Worm (Caenorhabditis elegans) whole organism, L1 larva: ENCODE data around the gene C33C12.7.

Source experiments
- blmp-1 ChIP-seq: fragments of 150-350 bp; optimal IDR thresholded peaks from 2 replicates; lab custom pipeline; 2014; ENCODE audit warnings: missing biosample characterization, missing genetic modification characterization
- ceh-8 ChIP-seq: fragments of 200-800 bp; sonication (Bioruptor generic); optimal IDR thresholded peaks from 2 replicates; lab custom pipeline; 2018; ENCODE audit warnings: mild to moderate bottlenecking, missing genetic modification characterization, moderate library complexity, missing compliant biosample characterization
- ceh-82 ChIP-seq, 3 experiments: fragments of 150-350 bp in 1 of 3; sonication (generic microtip) in 2 of 3; optimal IDR thresholded peaks; 2 replicates each; lab custom pipeline; 2014 to 2017; ENCODE audit warnings: missing biosample characterization in 3 of 3, missing genetic modification characterization in 3 of 3
- ceh-88 ChIP-seq: fragments of 200-800 bp; sonication (Bioruptor generic); IDR thresholded peaks from 2 replicates; pipeline ENCODE4 v1.3.6; 2022; ENCODE audit warnings: missing genetic modification characterization, missing compliant biosample characterization
- dpl-1 ChIP-seq, 3 experiments: fragments of 150-350 bp in 2 of 3; sonication (generic microtip) in 1 of 3; optimal IDR thresholded peaks; 2 replicates each; lab custom pipeline; 2014 to 2017; ENCODE audit warnings: missing biosample characterization in 3 of 3, missing genetic modification characterization in 3 of 3, missing genetic modification reagents in 3 of 3
- dsc-1 ChIP-seq: sonication (generic microtip); optimal IDR thresholded peaks from 2 replicates; lab custom pipeline; 2016; ENCODE audit warnings: mild to moderate bottlenecking, missing genetic modification characterization, missing compliant biosample characterization
- efl-1 ChIP-seq, 4 experiments: fragments of 150-350 bp; optimal IDR thresholded peaks in 3 of 4; peaks in 1 of 4; 1 replicate in 1 of 4; 2 replicates in 3 of 4; lab custom pipeline; 2014; ENCODE audit warnings: missing biosample characterization in 2 of 4, missing genetic modification characterization in 2 of 4, missing genetic modification reagents in 2 of 4
- egl-27 ChIP-seq, 2 experiments: fragments of 150-350 bp in 1 of 2; sonication (generic microtip); optimal IDR thresholded peaks; 3 replicates each; lab custom pipeline; 2017 to 2018; ENCODE audit warnings: missing biosample characterization in 2 of 2, missing genetic modification characterization in 2 of 2, missing genetic modification reagents in 2 of 2
- elt-2 ChIP-seq: sonication (generic microtip); optimal IDR thresholded peaks from 2 replicates; lab custom pipeline; 2016; ENCODE audit warnings: missing genetic modification characterization, mild to moderate bottlenecking, inconsistent platforms, missing compliant biosample characterization, missing genetic modification reagents
- fos-1 ChIP-seq: fragments of 150-350 bp; optimal IDR thresholded peaks from 2 replicates; lab custom pipeline; 2014; ENCODE audit warnings: missing biosample characterization, missing genetic modification characterization
- grh-1 ChIP-seq: fragments of 200-800 bp; sonication (Bioruptor generic); IDR thresholded peaks from 2 replicates; pipeline ENCODE4 v1.3.6; 2022; ENCODE audit warnings: missing genetic modification reagents, missing genetic modification characterization, missing compliant biosample characterization
- hlh-17 ChIP-seq: fragments of 200-800 bp; sonication (Bioruptor generic); optimal IDR thresholded peaks from 2 replicates; lab custom pipeline; 2018; ENCODE audit warnings: missing genetic modification characterization, mild to moderate bottlenecking, missing compliant biosample characterization, moderate library complexity, borderline replicate concordance
- hpl-2 ChIP-seq: fragments of 150-350 bp; optimal IDR thresholded peaks from 2 replicates; lab custom pipeline; 2014; ENCODE audit warnings: missing biosample characterization, missing genetic modification reagents, missing genetic modification characterization
- lin-14 ChIP-seq: fragments of 200-800 bp; sonication (Bioruptor generic); optimal IDR thresholded peaks from 2 replicates; lab custom pipeline; 2018; ENCODE audit warnings: mild to moderate bottlenecking, missing genetic modification characterization, moderate library complexity, missing compliant biosample characterization
- lin-15B ChIP-seq: fragments of 150-350 bp; sonication (generic microtip); optimal IDR thresholded peaks from 3 replicates; lab custom pipeline; 2014; ENCODE audit warnings: missing biosample characterization, missing genetic modification characterization
- lin-35 ChIP-seq, 2 experiments: fragments of 150-350 bp; optimal IDR thresholded peaks; 2 replicates each; lab custom pipeline; 2014; ENCODE audit warnings: missing biosample characterization in 2 of 2, missing genetic modification characterization in 2 of 2, missing genetic modification reagents in 2 of 2
- lir-3 ChIP-seq: sonication (generic microtip); optimal IDR thresholded peaks from 2 replicates; lab custom pipeline; 2016; ENCODE audit warnings: mild to moderate bottlenecking, missing genetic modification characterization, moderate library complexity, missing compliant biosample characterization; ENCODE audit not compliant: poor library complexity
- lsy-2 ChIP-seq, 2 experiments: fragments of 150-350 bp; optimal IDR thresholded peaks; 2 replicates each; lab custom pipeline; 2014; ENCODE audit warnings: missing biosample characterization in 2 of 2, missing genetic modification characterization in 2 of 2
- mdl-1 ChIP-seq, 2 experiments: fragments of 150-350 bp; optimal IDR thresholded peaks; 2 replicates each; lab custom pipeline; 2014 to 2017; ENCODE audit warnings: missing biosample characterization in 2 of 2, missing genetic modification characterization in 2 of 2, inconsistent platforms in 1 of 2
- nhr-19 ChIP-seq: fragments of 200-800 bp; sonication (Bioruptor generic); conservative IDR thresholded peaks from 2 replicates; pipeline ENCODE4 v1.3.6; 2022; ENCODE audit warnings: missing genetic modification characterization, missing compliant biosample characterization
- nhr-28 ChIP-seq: fragments of 150-350 bp; optimal IDR thresholded peaks from 2 replicates; lab custom pipeline; 2014; ENCODE audit warnings: missing biosample characterization, missing genetic modification characterization
- nhr-85 ChIP-seq: sonication (generic microtip); peaks from one replicate; lab custom pipeline; 2016; ENCODE audit warnings: missing genetic modification characterization, inconsistent platforms, missing compliant biosample characterization
- pag-3 ChIP-seq: sonication (generic microtip); optimal IDR thresholded peaks from 2 replicates; lab custom pipeline; 2017; ENCODE audit warnings: missing genetic modification characterization, mild to moderate bottlenecking, missing compliant biosample characterization, antibody characterized with exemption, borderline replicate concordance; ENCODE audit not compliant: insufficient read depth
- pax-3 ChIP-seq: fragments of 200-800 bp; sonication (Bioruptor generic); optimal IDR thresholded peaks from 2 replicates; lab custom pipeline; 2018; ENCODE audit warnings: mild to moderate bottlenecking, missing genetic modification characterization, moderate library complexity, missing compliant biosample characterization
- rnt-1 ChIP-seq: sonication (generic microtip); optimal IDR thresholded peaks from 2 replicates; lab custom pipeline; 2016; ENCODE audit warnings: mild to moderate bottlenecking, missing genetic modification characterization, moderate library complexity, missing compliant biosample characterization
- skn-1 ChIP-seq: fragments of 150-350 bp; optimal IDR thresholded peaks from 2 replicates; lab custom pipeline; 2014; ENCODE audit warnings: missing biosample characterization, missing genetic modification characterization
- snpc-4 ChIP-seq: fragments of 150-350 bp; optimal IDR thresholded peaks from 2 replicates; lab custom pipeline; 2014; ENCODE audit warnings: missing biosample characterization, missing genetic modification characterization
- sox-4 ChIP-seq: sonication (generic microtip); optimal IDR thresholded peaks from 2 replicates; lab custom pipeline; 2016; ENCODE audit warnings: missing genetic modification characterization, missing compliant biosample characterization
- swsn-7 ChIP-seq: sonication (generic microtip); optimal IDR thresholded peaks from 2 replicates; lab custom pipeline; 2016; ENCODE audit warnings: missing genetic modification characterization, missing compliant biosample characterization
- tbx-2 ChIP-seq: sonication (generic microtip); optimal IDR thresholded peaks from 2 replicates; lab custom pipeline; 2016; ENCODE audit warnings: missing genetic modification characterization, missing compliant biosample characterization
- tlp-1 ChIP-seq: fragments of 150-350 bp; optimal IDR thresholded peaks from 2 replicates; lab custom pipeline; 2014; ENCODE audit warnings: missing biosample characterization, missing genetic modification characterization
- unc-98 ChIP-seq: fragments of 200-800 bp; sonication (Bioruptor generic); IDR thresholded peaks from 2 replicates; pipeline ENCODE4 v1.3.6; 2022; ENCODE audit warnings: missing genetic modification characterization, missing compliant biosample characterization
- vab-15 ChIP-seq: sonication (generic microtip); optimal IDR thresholded peaks from 2 replicates; lab custom pipeline; 2017; ENCODE audit warnings: missing genotype, mild to moderate bottlenecking, missing genetic modification characterization, missing compliant biosample characterization

The C33C12.7 gene

ce11 chrII:2190522-2190921 lies 15.3 kb upstream of the C33C12.7 start:
- TF ChIP-seq efl-1 (optimal IDR thresholded peaks at IDR 0.05; lab: Kevin White, UChicago) = no peak
- TF ChIP-seq efl-1 (GFP tag; optimal IDR thresholded peaks at IDR 0.05 in 1 of 2; lab: Kevin White, UChicago) = peak in 1 of 2 experiments; percentile 82
- no peak for TF ChIP-seq sox-4 (tag; lab: Kevin White, UChicago)
- TF ChIP-seq nhr-85 = no peak
- peak; percentile 19 for TF ChIP-seq lin-14 (GFP tag; lab: Kevin White, UChicago)
- TF ChIP-seq, all 84 proteins: peak for 2

- TF ChIP-seq lir-3 (tag; lab: Kevin White, UChicago) (no peak), lin-14 (GFP tag; lab: Kevin White, UChicago) (peak; percentile 21)
- TF ChIP-seq, all 84 proteins: peak for 1
These were observed 14.1 kb upstream of the C33C12.7 start, which contains the start of gene mtq-2 for ce11 chrII:2189357-2189756. mtq-2 (minus strand) TSS chrII:2189457.

- TF ChIP-seq nhr-28 = no peak
- no peak for TF ChIP-seq mdl-1 (tag; optimal IDR thresholded peaks at IDR 0.05; lab: Kevin White, UChicago)
- TF ChIP-seq elt-2 = no peak
- no peak for TF ChIP-seq hpl-2 (GFP tag; lab: Kevin White, UChicago)
- TF ChIP-seq ceh-82 (tag; optimal IDR thresholded peaks at IDR 0.05; lab: Kevin White, UChicago) = no peak
- no peak for TF ChIP-seq grh-1 (GFP tag; lab: Robert Waterston, UW)
- peak in 1 of 2 experiments; percentile 30 for TF ChIP-seq lsy-2 (tag; optimal IDR thresholded peaks at IDR 0.05; lab: Kevin White, UChicago)
These were observed 11.5 kb upstream of the C33C12.7 start for ce11 chrII:2186730-2187129.

ce11 chrII:2186329-2186728 lies 11.1 kb upstream of the C33C12.7 start, which contains the start of gene gba-2:
gba-2 (minus strand) TSS chrII:2186434.
- TF ChIP-seq elt-2 (peak; percentile 42), dpl-1 (GFP tag; optimal IDR thresholded peaks at IDR 0.05; lab: Kevin White, UChicago) (no peak)

- TF ChIP-seq pax-3 (tag; lab: Kevin White, UChicago) (no peak), unc-98 (GFP tag; lab: Robert Waterston, UW) (no peak), dpl-1 (GFP tag; optimal IDR thresholded peaks at IDR 0.05; lab: Kevin White, UChicago) (no peak), ceh-8 (no peak), nhr-19 (GFP tag; lab: Robert Waterston, UW) (no peak)
These were observed 2.5 kb upstream of the C33C12.7 start for ce11 chrII:2177735-2178134.

ce11 chrII:2176688-2177087 lies 1.4 kb upstream of the C33C12.7 start, which contains the start of gene gba-1:
gba-1 (plus strand) TSS chrII:2176741.
- TF ChIP-seq elt-2 = peak; percentile 54
- no peak for TF ChIP-seq snpc-4 (tag; lab: Kevin White, UChicago)
- no peak for TF ChIP-seq vab-15
- no peak for TF ChIP-seq fos-1 (tag; lab: Kevin White, UChicago)
- TF ChIP-seq lin-35 (GFP tag; optimal IDR thresholded peaks at IDR 0.05; lab: Kevin White, UChicago) = peak in 1 of 2 experiments; percentile 18

- TF ChIP-seq lin-15B (tag; lab: Kevin White, UChicago) = no peak
- TF ChIP-seq elt-2 = no peak
- TF ChIP-seq tlp-1 (tag; lab: Kevin White, UChicago) = no peak
- no peak for TF ChIP-seq hlh-17
- TF ChIP-seq blmp-1 (tag; lab: Kevin White, UChicago) = no peak
- no peak for TF ChIP-seq dsc-1 (tag; lab: Kevin White, UChicago)
- no peak for TF ChIP-seq ceh-88
- no peak for TF ChIP-seq egl-27 (tag; optimal IDR thresholded peaks at IDR 0.05; lab: Kevin White, UChicago)
- TF ChIP-seq pag-3 (tag; lab: Kevin White, UChicago) = no peak
- TF ChIP-seq fos-1 (tag; lab: Kevin White, UChicago) = no peak
- no peak for TF ChIP-seq skn-1 (tag; lab: Kevin White, UChicago)
- no peak for TF ChIP-seq nhr-28
- no peak for TF ChIP-seq tbx-2
- no peak for TF ChIP-seq rnt-1 (tag; lab: Kevin White, UChicago)
- no peak for TF ChIP-seq swsn-7 (tag; lab: Kevin White, UChicago)
- TF ChIP-seq lsy-2 (tag; optimal IDR thresholded peaks at IDR 0.05; lab: Kevin White, UChicago) = no peak
These were observed 5.2 kb downstream of the C33C12.7 start, which contains the start of gene C33C12.12 for ce11 chrII:2170085-2170484. C33C12.12 (minus strand) TSS chrII:2170185.
